Worm (Caenorhabditis elegans): ENCODE data around the gene ZK856.14.

ce11 chrV:10255005-10255472 is 38.2 kb downstream of the ZK856.14 start, which contains the start of gene rop-1:
- TF ChIP-seq flt-1 (GFP tag; IDR thresholded peaks at IDR 0.05) = no peak
- TF ChIP-seq hmg-4 (GFP tag; optimal IDR thresholded peaks at IDR 0.05) = no peak
- TF ChIP-seq pes-1 (GFP tag; IDR thresholded peaks at IDR 0.05) = no peak
- TF ChIP-seq ama-1 (optimal IDR thresholded peaks at IDR 0.05) = no peak
- TF ChIP-seq tbx-11 (GFP tag; IDR thresholded peaks at IDR 0.05) = no peak
